Fruit fly (Drosophila melanogaster) whole organism, adult: ENCODE data around the gene cactin.

Source experiments
- CG11617 ChIP-seq: fragments of 200-800 bp; sonication (Bioruptor generic); optimal IDR thresholded peaks from 2 replicates; lab custom pipeline; 2017; ENCODE audit warnings: mild to moderate bottlenecking, missing biosample characterization, missing genetic modification reagents, missing genetic modification characterization
- CG12768 ChIP-seq: fragments of 200-800 bp; sonication (Bioruptor generic); optimal IDR thresholded peaks from 2 replicates; lab custom pipeline; 2017; ENCODE audit warnings: missing biosample characterization, missing genetic modification characterization, mild to moderate bottlenecking, moderate library complexity, missing genetic modification reagents
- CG14711 ChIP-seq: fragments of 200-800 bp; sonication (Bioruptor generic); optimal IDR thresholded peaks from 2 replicates; lab custom pipeline; 2018; ENCODE audit warnings: missing biosample characterization, mild to moderate bottlenecking, missing genetic modification characterization, moderate library complexity
- CG1620 ChIP-seq: fragments of 200-800 bp; sonication (Bioruptor generic); optimal IDR thresholded peaks from 2 replicates; lab custom pipeline; 2016; ENCODE audit warnings: missing biosample characterization, missing genetic modification characterization
- CG33017 ChIP-seq: fragments of 200-800 bp; sonication (Bioruptor generic); optimal IDR thresholded peaks from 2 replicates; lab custom pipeline; 2018; ENCODE audit warnings: missing biosample characterization, mild to moderate bottlenecking, missing genetic modification characterization, moderate library complexity
- CG5204 ChIP-seq: fragments of 200-800 bp; sonication (Bioruptor generic); optimal IDR thresholded peaks from 2 replicates; lab custom pipeline; 2016; ENCODE audit warnings: missing biosample characterization, missing genetic modification characterization
- CG7045 ChIP-seq: fragments of 200-800 bp; sonication (Bioruptor generic); optimal IDR thresholded peaks from 2 replicates; lab custom pipeline; 2017; ENCODE audit warnings: missing biosample characterization, mild to moderate bottlenecking, missing genetic modification characterization
- CG7101 ChIP-seq: fragments of 200-800 bp; sonication (Bioruptor generic); optimal IDR thresholded peaks from 2 replicates; lab custom pipeline; 2018; ENCODE audit warnings: missing biosample characterization, mild to moderate bottlenecking, missing genetic modification characterization, moderate library complexity
- Crg-1 ChIP-seq: fragments of 200-800 bp; sonication (Bioruptor generic); optimal IDR thresholded peaks from 2 replicates; lab custom pipeline; 2016; ENCODE audit warnings: missing biosample characterization, missing genetic modification characterization
- Hr96 ChIP-seq: fragments of 200-800 bp; sonication (Bioruptor generic); optimal IDR thresholded peaks from 2 replicates; lab custom pipeline; 2016; ENCODE audit warnings: missing biosample characterization, missing genetic modification characterization
- Mnt ChIP-seq: fragments of 200-800 bp; sonication (Bioruptor generic); optimal IDR thresholded peaks from 2 replicates; lab custom pipeline; 2016; ENCODE audit warnings: missing biosample characterization, mild to moderate bottlenecking, missing genetic modification characterization
- bab1 ChIP-seq: fragments of 200-800 bp; sonication (Bioruptor generic); optimal IDR thresholded peaks from 3 replicates; lab custom pipeline; 2019; ENCODE audit warnings: missing biosample characterization, mild to moderate bottlenecking, missing genetic modification characterization, moderate library complexity
- cic ChIP-seq: fragments of 200-800 bp; sonication (Bioruptor generic); optimal IDR thresholded peaks from 2 replicates; lab custom pipeline; 2017; ENCODE audit warnings: missing biosample characterization, mild to moderate bottlenecking, missing genetic modification characterization, moderate library complexity
- cnc ChIP-seq, 2 experiments: fragments of >200 bp; optimal IDR thresholded peaks; 2 replicates each; lab custom pipeline; 2017
- kay ChIP-seq: fragments of 200-800 bp; sonication (Bioruptor generic); peaks from one replicate; lab custom pipeline; 2016; ENCODE audit warnings: missing biosample characterization, missing genetic modification characterization, borderline replicate concordance
- ovo ChIP-seq: fragments of 200-800 bp; sonication (Bioruptor generic); optimal IDR thresholded peaks from 2 replicates; lab custom pipeline; 2016; ENCODE audit warnings: missing biosample characterization, missing genetic modification characterization
- pad ChIP-seq: fragments of 200-800 bp; sonication (Bioruptor generic); optimal IDR thresholded peaks from 3 replicates; lab custom pipeline; 2017; ENCODE audit warnings: missing biosample characterization, missing genetic modification characterization, mild to moderate bottlenecking, moderate library complexity, missing genetic modification reagents
- tj ChIP-seq: fragments of 200-800 bp; sonication (Bioruptor generic); optimal IDR thresholded peaks from 3 replicates; lab custom pipeline; 2017; ENCODE audit warnings: missing biosample characterization, mild to moderate bottlenecking, missing genetic modification characterization, moderate library complexity
- toe ChIP-seq: fragments of 200-800 bp; sonication (Bioruptor generic); optimal IDR thresholded peaks from 2 replicates; lab custom pipeline; 2016; ENCODE audit warnings: missing biosample characterization, missing genetic modification characterization

cactin gene

dm6 chrX:20394066-20394913 is 29.6 kb upstream of the cactin start, which contains the start of gene HERC2:
Gene HERC2 (plus strand): TSS chrX:20394395.
- TF ChIP-seq CG1620 (GFP tag; lab: Kevin White, UChicago) (peak; percentile 62), CG5204 (peak; percentile 44), Hr96 (GFP tag; lab: Kevin White, UChicago) (peak; percentile 62), toe (peak; percentile 52), CG33017 (tag; lab: Kevin White, UChicago) (no peak), pad (peak; percentile 10), CG7045 (GFP tag; lab: Kevin White, UChicago) (no peak)

- TF ChIP-seq CG14711 (tag; lab: Kevin White, UChicago) = no peak
- TF ChIP-seq cic (GFP tag; lab: Kevin White, UChicago) = no peak
- TF ChIP-seq tj (GFP tag; lab: Kevin White, UChicago) = no peak
- TF ChIP-seq CG7101 (tag; lab: Kevin White, UChicago) = no peak
- TF ChIP-seq CG5204 = no peak
- TF ChIP-seq Hr96 (GFP tag; lab: Kevin White, UChicago) = no peak
- TF ChIP-seq kay (GFP tag; lab: Kevin White, UChicago) = no peak
- TF ChIP-seq CG11617 (GFP tag; lab: Kevin White, UChicago) = no peak
- TF ChIP-seq CG7045 (GFP tag; lab: Kevin White, UChicago) = no peak
- TF ChIP-seq pad = no peak
- no peak for TF ChIP-seq ovo (GFP tag; lab: Kevin White, UChicago)
- TF ChIP-seq bab1 = no peak
- no peak for TF ChIP-seq CG1620 (GFP tag; lab: Kevin White, UChicago)
These were observed 12.2 kb upstream of the cactin start for dm6 chrX:20411635-20412034.

- TF ChIP-seq Mnt (GFP tag; lab: Kevin White, UChicago) = no peak
- no peak for TF ChIP-seq CG7101 (tag; lab: Kevin White, UChicago)
- TF ChIP-seq CG12768 = no peak
- TF ChIP-seq cnc (optimal IDR thresholded peaks at IDR 0.05; lab: Kevin White, UChicago) = no peak
- TF ChIP-seq cic (GFP tag; lab: Kevin White, UChicago) = no peak
- no peak for TF ChIP-seq Crg-1 (GFP tag; lab: Kevin White, UChicago)
- no peak for TF ChIP-seq toe
- TF ChIP-seq pad = no peak
- TF ChIP-seq CG14711 (tag; lab: Kevin White, UChicago) = no peak
- no peak for TF ChIP-seq CG5204
- no peak for TF ChIP-seq Hr96 (GFP tag; lab: Kevin White, UChicago)
- no peak for TF ChIP-seq CG7045 (GFP tag; lab: Kevin White, UChicago)
- no peak for TF ChIP-seq CG33017 (tag; lab: Kevin White, UChicago)
- TF ChIP-seq bab1 = no peak
- no peak for TF ChIP-seq CG11617 (GFP tag; lab: Kevin White, UChicago)
These were observed 10.4 kb upstream of the cactin start, which contains the start of gene CG15459 for dm6 chrX:20413481-20413880. Gene CG15459 (minus strand): TSS chrX:20413581.

dm6 chrX:20414099-20414498 is 9.8 kb upstream of the cactin start, which contains the start of gene CG15458:
Gene CG15458 (minus strand): TSS chrX:20414199.
- TF ChIP-seq CG7101 (tag; lab: Kevin White, UChicago) (no peak), ovo (GFP tag; lab: Kevin White, UChicago) (no peak), Mnt (GFP tag; lab: Kevin White, UChicago) (no peak), CG33017 (tag; lab: Kevin White, UChicago) (no peak), CG14711 (tag; lab: Kevin White, UChicago) (no peak), kay (GFP tag; lab: Kevin White, UChicago) (no peak), pad (no peak), CG12768 (no peak)

dm6 chrX:20415444-20415843 is 8.4 kb upstream of the cactin start, which contains the start of gene Obp19a:
Gene Obp19a (plus strand): TSS chrX:20415744.
- TF ChIP-seq bab1 (no peak), CG5204 (no peak), ovo (GFP tag; lab: Kevin White, UChicago) (no peak), CG12768 (no peak), CG33017 (tag; lab: Kevin White, UChicago) (no peak), cnc (optimal IDR thresholded peaks at IDR 0.05; lab: Kevin White, UChicago) (no peak), kay (GFP tag; lab: Kevin White, UChicago) (no peak), CG1620 (GFP tag; lab: Kevin White, UChicago) (no peak), CG14711 (tag; lab: Kevin White, UChicago) (no peak), Mnt (GFP tag; lab: Kevin White, UChicago) (no peak), pad (no peak)

dm6 chrX:20416433-20416832 is 7.4 kb upstream of the cactin start, which contains the start of gene Obp19b:
Gene Obp19b (plus strand): TSS chrX:20416733.
- TF ChIP-seq cnc (optimal IDR thresholded peaks at IDR 0.05; lab: Kevin White, UChicago) (no peak), Hr96 (GFP tag; lab: Kevin White, UChicago) (no peak), CG7045 (GFP tag; lab: Kevin White, UChicago) (no peak), Crg-1 (GFP tag; lab: Kevin White, UChicago) (no peak), kay (GFP tag; lab: Kevin White, UChicago) (no peak), CG7101 (tag; lab: Kevin White, UChicago) (no peak), CG1620 (GFP tag; lab: Kevin White, UChicago) (no peak), Mnt (GFP tag; lab: Kevin White, UChicago) (no peak), CG5204 (no peak)
